Worm (Caenorhabditis elegans): Measurements from ENCODE around the gene npp-25.

DNA sequence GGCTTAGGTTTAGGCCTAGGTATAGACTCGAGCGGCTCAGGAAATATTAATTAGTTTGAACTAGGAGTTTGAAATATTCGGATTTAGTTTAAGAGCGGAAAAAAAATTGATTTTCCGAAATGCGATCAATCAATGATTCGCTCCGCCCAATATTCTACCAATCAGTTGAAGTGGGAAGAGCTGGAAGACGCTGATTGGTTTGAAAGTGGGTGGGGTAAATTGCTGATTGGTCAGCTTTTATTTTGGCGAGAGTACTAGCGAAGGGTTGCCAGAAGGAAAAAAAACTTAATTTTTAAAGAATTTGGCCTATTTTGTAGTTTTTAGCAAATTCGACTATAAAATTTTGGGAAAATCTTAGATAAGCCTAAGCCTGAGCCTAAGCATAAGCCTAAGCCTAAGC is 18.3 kb upstream of the npp-25 start:
- TF ChIP-seq unc-62 (GFP tag; optimal IDR thresholded peaks at IDR 0.05 in 1 of 2) (no peak), unc-62 (tag; optimal IDR thresholded peaks at IDR 0.05) (no peak), pha-4 (GFP tag; IDR thresholded peaks at IDR 0.05) (no peak), pha-4 (tag; optimal IDR thresholded peaks at IDR 0.05) (no peak), daf-12 (tag; optimal IDR thresholded peaks at IDR 0.05) (no peak), skn-1 (tag; optimal IDR thresholded peaks at IDR 0.05) (no peak)
